Fruit fly (Drosophila melanogaster) whole organism, embryonic: ENCODE measurements around the gene SelT.

Experiments used
- Abd-B ChIP-seq: fragments of 200-800 bp; sonication (Bioruptor generic); optimal IDR thresholded peaks from 2 replicates; lab custom pipeline; 2018; ENCODE audit warnings: missing biosample characterization, mild to moderate bottlenecking, missing genetic modification characterization, moderate library complexity
- Awh ChIP-seq: fragments of 200-800 bp; sonication (Bioruptor generic); IDR thresholded peaks from 2 replicates; pipeline ENCODE4, ENCODE4 v1.3.6; 2022; ENCODE audit warnings: missing biosample characterization, missing genetic modification characterization
- BEAF-32 ChIP-seq: fragments of 200-800 bp; sonication (Bioruptor generic); optimal IDR thresholded peaks from 3 replicates; lab custom pipeline; 2017; ENCODE audit warnings: missing biosample characterization, missing genetic modification characterization, mild to moderate bottlenecking, moderate library complexity, missing genetic modification reagents
- CG10267 ChIP-seq: fragments of 200-800 bp; sonication (Bioruptor generic); optimal IDR thresholded peaks from 2 replicates; lab custom pipeline; 2018; ENCODE audit warnings: missing biosample characterization, mild to moderate bottlenecking, missing genetic modification characterization, moderate library complexity
- CG10321 ChIP-seq: fragments of 200-800 bp; sonication (Bioruptor generic); IDR thresholded peaks from 2 replicates; pipeline ENCODE4 v1.3.6; 2022; ENCODE audit warnings: missing biosample characterization, missing genetic modification characterization
- CG10654 ChIP-seq: fragments of 200-800 bp; sonication (Bioruptor generic); optimal IDR thresholded peaks from 2 replicates; lab custom pipeline; 2016; ENCODE audit warnings: missing biosample characterization, missing genetic modification characterization
- CG11398 ChIP-seq: fragments of 200-800 bp; sonication (Bioruptor generic); optimal IDR thresholded peaks from 2 replicates; lab custom pipeline; 2016; ENCODE audit warnings: missing biosample characterization, missing genetic modification characterization
- CG1233 ChIP-seq: fragments of 200-800 bp; sonication (Bioruptor generic); optimal IDR thresholded peaks from 4 replicates; lab custom pipeline; 2018; ENCODE audit warnings: missing biosample characterization, mild to moderate bottlenecking, missing genetic modification characterization
- CG13424 ChIP-seq: fragments of 200-800 bp; sonication (Bioruptor generic); optimal IDR thresholded peaks from 2 replicates; lab custom pipeline; 2019; ENCODE audit warnings: missing biosample characterization, mild to moderate bottlenecking, missing genetic modification characterization, moderate library complexity
- CG13624 ChIP-seq: fragments of 200-800 bp; sonication (Bioruptor generic); optimal IDR thresholded peaks from 2 replicates; lab custom pipeline; 2016; ENCODE audit warnings: missing biosample characterization, missing genetic modification characterization
- CG16813 ChIP-seq: fragments of 200-800 bp; sonication (Bioruptor generic); IDR thresholded peaks from 3 replicates; pipeline ENCODE4 v1.3.6; 2022; ENCODE audit warnings: missing biosample characterization, missing genetic modification characterization; ENCODE audit not compliant: partially characterized antibody
- CG18619 ChIP-seq: fragments of 200-800 bp; sonication (Bioruptor generic); optimal IDR thresholded peaks from 3 replicates; lab custom pipeline; 2017; ENCODE audit warnings: missing biosample characterization, mild to moderate bottlenecking, missing genetic modification characterization
- CG3995 ChIP-seq: fragments of 200-800 bp; sonication (Bioruptor generic); optimal IDR thresholded peaks from 3 replicates; lab custom pipeline; 2016; ENCODE audit warnings: missing biosample characterization, missing genetic modification characterization
- CG42726 ChIP-seq: fragments of 200-800 bp; sonication (Bioruptor generic); IDR thresholded peaks from 2 replicates; pipeline ENCODE4 v1.3.6; 2022; ENCODE audit warnings: missing biosample characterization, missing genetic modification characterization; ENCODE audit not compliant: partially characterized antibody
- CG5245 ChIP-seq: fragments of 200-800 bp; sonication (Bioruptor generic); optimal IDR thresholded peaks from 3 replicates; lab custom pipeline; 2016; ENCODE audit warnings: missing biosample characterization, missing genetic modification characterization
- CG6654 ChIP-seq: fragments of 200-800 bp; sonication (Bioruptor generic); optimal IDR thresholded peaks from 2 replicates; lab custom pipeline; 2017; ENCODE audit warnings: missing biosample characterization, mild to moderate bottlenecking, missing genetic modification characterization
- CG6689 ChIP-seq: fragments of 200-800 bp; sonication (Bioruptor generic); IDR thresholded peaks from 2 replicates; pipeline ENCODE4 v1.3.6; 2022; ENCODE audit warnings: missing biosample characterization, missing genetic modification characterization
- CG6854 ChIP-seq: fragments of 200-800 bp; sonication (Bioruptor generic); optimal IDR thresholded peaks from 3 replicates; lab custom pipeline; 2017; ENCODE audit warnings: missing biosample characterization, mild to moderate bottlenecking, missing genetic modification characterization
- CG7556 ChIP-seq: fragments of 200-800 bp; sonication (Bioruptor generic); optimal IDR thresholded peaks from 2 replicates; lab custom pipeline; 2017; ENCODE audit warnings: missing biosample characterization, mild to moderate bottlenecking, missing genetic modification characterization
- CG7786 ChIP-seq: fragments of 200-800 bp; sonication (Bioruptor generic); optimal IDR thresholded peaks from 2 replicates; lab custom pipeline; 2016; ENCODE audit warnings: missing biosample characterization, missing genetic modification characterization
- CG8765 ChIP-seq: fragments of 200-800 bp; sonication (Bioruptor generic); IDR thresholded peaks from 2 replicates; pipeline ENCODE4 v1.3.6; 2022; ENCODE audit warnings: missing biosample characterization, missing genetic modification characterization
- CG9932 ChIP-seq: fragments of 200-800 bp; sonication (Bioruptor generic); IDR thresholded peaks from 2 replicates; pipeline ENCODE4 v1.3.6; 2022; ENCODE audit warnings: missing biosample characterization, missing genetic modification characterization
- CkIIα-i1 ChIP-seq: fragments of 200-800 bp; sonication (Bioruptor generic); IDR thresholded peaks from 2 replicates; pipeline ENCODE4 v1.3.6; 2022; ENCODE audit warnings: missing biosample characterization, missing genetic modification characterization
- Dp ChIP-seq: fragments of 200-800 bp; sonication (Bioruptor generic); optimal IDR thresholded peaks from 2 replicates; lab custom pipeline; 2018; ENCODE audit warnings: missing biosample characterization, mild to moderate bottlenecking, missing genetic modification characterization, moderate library complexity
- Dref ChIP-seq: fragments of 200-800 bp; sonication (Bioruptor generic); IDR thresholded peaks from 2 replicates; pipeline ENCODE4 v1.3.6; 2022; ENCODE audit warnings: missing biosample characterization, missing genetic modification characterization
- E2f1 ChIP-seq: fragments of 200-800 bp; sonication (Bioruptor generic); IDR thresholded peaks from 2 replicates; pipeline ENCODE4 v1.3.6; 2022; ENCODE audit warnings: missing biosample characterization, missing genetic modification characterization
- Eip74EF ChIP-seq, 2 experiments: fragments of 200-800 bp in 1 of 2; fragments of >200 bp in 1 of 2; sonication (Bioruptor generic) in 1 of 2; optimal IDR thresholded peaks; 2 replicates each; lab custom pipeline; 2017 to 2019; ENCODE audit warnings: missing biosample characterization in 2 of 2, missing genetic modification characterization in 2 of 2, mild to moderate bottlenecking in 1 of 2, moderate library complexity in 1 of 2
- Fer3 ChIP-seq: fragments of 200-800 bp; sonication (Bioruptor generic); optimal IDR thresholded peaks from 2 replicates; lab custom pipeline; 2018; ENCODE audit warnings: missing biosample characterization, mild to moderate bottlenecking, missing genetic modification characterization, moderate library complexity
- Gug ChIP-seq: fragments of 200-800 bp; sonication (Bioruptor generic); IDR thresholded peaks from 4 replicates; pipeline ENCODE4 v1.3.6; 2022; ENCODE audit warnings: missing biosample characterization, missing genetic modification characterization
- H15 ChIP-seq: fragments of 200-800 bp; sonication (Bioruptor generic); IDR thresholded peaks from 3 replicates; pipeline ENCODE4 v1.3.6; 2022; ENCODE audit warnings: missing biosample characterization, missing genetic modification characterization
- NK7.1 ChIP-seq: fragments of 200-800 bp; sonication (Bioruptor generic); optimal IDR thresholded peaks from 3 replicates; lab custom pipeline; 2016; ENCODE audit warnings: missing biosample characterization, missing genetic modification characterization
- Sox100B ChIP-seq: fragments of 200-800 bp; sonication (Bioruptor generic); optimal IDR thresholded peaks from 3 replicates; lab custom pipeline; 2018; ENCODE audit warnings: missing biosample characterization, mild to moderate bottlenecking, missing genetic modification characterization
- Sox102F ChIP-seq: fragments of 200-800 bp; sonication (Bioruptor generic); optimal IDR thresholded peaks from 2 replicates; lab custom pipeline; 2018; ENCODE audit warnings: missing biosample characterization, mild to moderate bottlenecking, missing genetic modification characterization, moderate library complexity
- Sry-β ChIP-seq: fragments of 200-800 bp; sonication (Bioruptor generic); optimal IDR thresholded peaks from 2 replicates; lab custom pipeline; 2018; ENCODE audit warnings: missing biosample characterization, mild to moderate bottlenecking, missing genetic modification characterization, moderate library complexity
- crc ChIP-seq: fragments of 200-800 bp; sonication (Bioruptor generic); optimal IDR thresholded peaks from 2 replicates; lab custom pipeline; 2016; ENCODE audit warnings: missing biosample characterization, missing genetic modification characterization
- dimm ChIP-seq: fragments of 200-800 bp; sonication (Bioruptor generic); IDR thresholded peaks from 2 replicates; pipeline ENCODE4 v1.3.6; 2022; ENCODE audit warnings: missing biosample characterization, missing genetic modification characterization
- gsb-n ChIP-seq: fragments of 200-800 bp; sonication (Bioruptor generic); optimal IDR thresholded peaks from 3 replicates; lab custom pipeline; 2018; ENCODE audit warnings: missing biosample characterization, mild to moderate bottlenecking, missing genetic modification characterization
- lilli ChIP-seq: fragments of 200-800 bp; sonication (Bioruptor generic); optimal IDR thresholded peaks from 3 replicates; lab custom pipeline; 2016; ENCODE audit warnings: missing biosample characterization, missing genetic modification characterization
- mld ChIP-seq: fragments of 200-800 bp; sonication (Bioruptor generic); IDR thresholded peaks from 3 replicates; pipeline ENCODE4 v1.3.6; 2022; ENCODE audit warnings: missing biosample characterization, missing genetic modification characterization; ENCODE audit not compliant: partially characterized antibody
- nau ChIP-seq: fragments of 200-800 bp; sonication (Bioruptor generic); optimal IDR thresholded peaks from 3 replicates; lab custom pipeline; 2017; ENCODE audit warnings: missing biosample characterization, mild to moderate bottlenecking, missing genetic modification characterization, missing genetic modification reagents
- pb ChIP-seq: fragments of 200-800 bp; sonication (Bioruptor generic); optimal IDR thresholded peaks from 3 replicates; lab custom pipeline; 2016; ENCODE audit warnings: missing biosample characterization, missing genetic modification characterization
- psq ChIP-seq: fragments of 200-800 bp; sonication (Bioruptor generic); optimal IDR thresholded peaks from 2 replicates; lab custom pipeline; 2017; ENCODE audit warnings: missing biosample characterization, missing genetic modification characterization
- repo ChIP-seq: fragments of 200-800 bp; sonication (Bioruptor generic); optimal IDR thresholded peaks from 2 replicates; lab custom pipeline; 2016; ENCODE audit warnings: missing biosample characterization, missing genetic modification characterization
- ro ChIP-seq: fragments of 200-800 bp; sonication (Bioruptor generic); IDR thresholded peaks from 2 replicates; pipeline ENCODE4 v1.3.6; 2022; ENCODE audit warnings: missing biosample characterization, missing genetic modification characterization
- sc ChIP-seq, 3 experiments: fragments of >200 bp in 2 of 3; fragments of 200-800 bp in 1 of 3; sonication (Bioruptor generic) in 1 of 3; optimal IDR thresholded peaks; 2 replicates in 2 of 3; 3 replicates in 1 of 3; lab custom pipeline; 2017; ENCODE audit warnings: mild to moderate bottlenecking in 1 of 3, missing biosample characterization in 1 of 3, missing genetic modification characterization in 1 of 3, missing genetic modification reagents in 1 of 3
- schlank ChIP-seq: fragments of 200-800 bp; sonication (Bioruptor generic); optimal IDR thresholded peaks from 2 replicates; lab custom pipeline; 2018; ENCODE audit warnings: missing biosample characterization, mild to moderate bottlenecking, missing genetic modification characterization
- wek ChIP-seq: fragments of 200-800 bp; sonication (Bioruptor generic); optimal IDR thresholded peaks from 3 replicates; lab custom pipeline; 2018; ENCODE audit warnings: missing biosample characterization, mild to moderate bottlenecking, missing genetic modification characterization, moderate library complexity
- z ChIP-seq: fragments of 200-800 bp; sonication (Bioruptor generic); IDR thresholded peaks from 3 replicates; pipeline ENCODE4 v1.3.6; 2022; ENCODE audit warnings: missing biosample characterization, missing genetic modification characterization

SelT gene

DNA sequence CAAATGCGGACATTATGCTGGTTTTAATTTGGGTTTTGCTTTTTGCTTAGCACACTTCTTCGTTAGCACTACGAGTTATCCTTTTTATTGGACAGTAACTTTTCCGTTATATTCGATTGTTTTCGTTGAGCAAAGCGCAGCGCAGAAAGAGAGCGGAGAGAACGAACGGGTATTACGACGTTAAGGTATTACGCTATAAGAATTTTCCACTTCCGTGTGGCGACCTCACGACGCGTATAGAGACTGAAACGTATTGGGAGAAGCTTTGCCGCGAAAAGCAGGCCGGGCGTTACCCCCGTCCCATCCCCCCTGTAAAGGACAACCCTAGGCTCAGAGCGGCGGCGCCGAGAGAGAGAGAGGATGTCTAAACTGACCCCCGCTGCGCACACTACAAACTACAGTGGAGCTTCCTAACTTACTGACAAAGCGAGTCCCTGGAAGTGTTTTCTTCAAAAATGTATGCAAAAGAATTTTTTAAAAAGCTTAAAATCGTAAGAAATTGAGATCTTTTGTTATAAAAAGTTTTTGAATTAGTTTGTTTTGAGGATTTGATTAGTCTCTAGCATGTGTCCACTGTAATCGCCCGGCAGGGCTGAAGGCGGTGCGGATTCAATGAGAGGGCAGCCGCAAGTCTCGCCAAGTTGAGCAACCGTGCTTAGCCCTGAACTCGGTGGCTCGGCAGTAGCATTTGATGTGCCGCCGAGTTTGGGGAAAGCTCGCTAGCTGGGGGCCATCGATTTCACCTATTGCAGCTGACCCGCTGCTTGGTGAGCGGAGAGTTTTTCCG lies 5.9 kb upstream of the SelT start (continued):
- no peak for TF ChIP-seq sc (optimal IDR thresholded peaks at IDR 0.05; lab: Kevin White, UChicago)
- TF ChIP-seq sc (GFP tag; optimal IDR thresholded peaks at IDR 0.05; lab: Kevin White, UChicago): peak; percentile 79
- peak; percentile 91 for TF ChIP-seq crc (GFP tag; lab: Kevin White, UChicago)
- TF ChIP-seq Sox100B (GFP tag; lab: Kevin White, UChicago): peak; percentile 87
- peak; percentile 91 for TF ChIP-seq Abd-B
- peak; percentile 96 for TF ChIP-seq CG7556 (GFP tag; lab: Kevin White, UChicago)
- TF ChIP-seq z (GFP tag; lab: Robert Waterston, UW): peak; percentile 56; the same call in 1 of the 3 replicates
- peak; percentile 94 for TF ChIP-seq repo (GFP tag; lab: Kevin White, UChicago)
- peak; percentile 6 for TF ChIP-seq BEAF-32 (GFP tag; lab: Kevin White, UChicago)
- TF ChIP-seq schlank (tag; lab: Kevin White, UChicago): peak; percentile 94
- peak; percentile 97 for TF ChIP-seq Gug
- TF ChIP-seq mld (GFP tag; lab: Robert Waterston, UW): no peak
- TF ChIP-seq CG9932 (GFP tag; lab: Robert Waterston, UW): peak; percentile 97
- peak; percentile 97 for TF ChIP-seq lilli (GFP tag; lab: Kevin White, UChicago)
- peak; percentile 91 for TF ChIP-seq CG11398
- peak; percentile 95 for TF ChIP-seq E2f1 (GFP tag; lab: Robert Waterston, UW)
- peak in 1 of 2 experiments; percentile 88 for TF ChIP-seq Eip74EF (GFP tag; optimal IDR thresholded peaks at IDR 0.05; lab: Kevin White, UChicago)
- peak; percentile 44 for TF ChIP-seq wek
- TF ChIP-seq CG7786 (GFP tag; lab: Kevin White, UChicago): peak; percentile 97
- TF ChIP-seq CG42726 (GFP tag; lab: Robert Waterston, UW): no peak
- TF ChIP-seq CG3995: peak; percentile 50
- TF ChIP-seq gsb-n: peak; percentile 88
- TF ChIP-seq CG13624 (GFP tag; lab: Kevin White, UChicago): peak; percentile 97
- TF ChIP-seq Sox102F (GFP tag; lab: Kevin White, UChicago): peak; percentile 94
- TF ChIP-seq CG10267 (tag; lab: Kevin White, UChicago): peak; percentile 85
- peak; percentile 68; the same call in 1 of the 2 replicates for TF ChIP-seq CkIIα-i1
- TF ChIP-seq CG13424 (tag; lab: Kevin White, UChicago): peak; percentile 95
- peak; percentile 89 for TF ChIP-seq nau
- TF ChIP-seq dimm (GFP tag; lab: Robert Waterston, UW): peak; percentile 90
- TF ChIP-seq CG5245 (GFP tag; lab: Kevin White, UChicago): peak; percentile 91
- TF ChIP-seq CG6689: peak; percentile 95
- peak; percentile 94 for TF ChIP-seq CG6854 (GFP tag; lab: Kevin White, UChicago)
- peak; percentile 96 for TF ChIP-seq H15
- TF ChIP-seq ro (GFP tag; lab: Robert Waterston, UW): peak; percentile 88
- peak; percentile 91 for TF ChIP-seq NK7.1 (GFP tag; lab: Kevin White, UChicago)
- TF ChIP-seq CG1233 (GFP tag; lab: Kevin White, UChicago): peak; percentile 93
- TF ChIP-seq CG8765 (GFP tag; lab: Robert Waterston, UW): peak; percentile 83
- TF ChIP-seq Sry-β (GFP tag; lab: Kevin White, UChicago): no peak
- peak; percentile 76 for TF ChIP-seq CG6654 (GFP tag; lab: Kevin White, UChicago)
- 0 out of 2 replicates have a peak, but pooled peaks have one; percentile 36 for TF ChIP-seq Dref
- TF ChIP-seq Awh: peak; percentile 96
- peak; percentile 90 for TF ChIP-seq pb (GFP tag; lab: Kevin White, UChicago)
- TF ChIP-seq Dp (GFP tag; lab: Kevin White, UChicago): no peak
- peak; percentile 91 for TF ChIP-seq CG10654 (GFP tag; lab: Kevin White, UChicago)
- TF ChIP-seq CG16813 (GFP tag; lab: Robert Waterston, UW): no peak
- TF ChIP-seq psq (GFP tag; lab: Kevin White, UChicago): peak; percentile 74
- TF ChIP-seq CG10321: peak; percentile 65; the same call in 1 of the 2 replicates
- TF ChIP-seq CG18619 (GFP tag; lab: Kevin White, UChicago): peak; percentile 91
- peak; percentile 97 for TF ChIP-seq Fer3
